Worm (Caenorhabditis elegans): ENCODE results near the gene Y57G7A.11.

ce11 chrII:1325604-1326003, 48.9 kb upstream of the Y57G7A.11 start:
- TF ChIP-seq elt-3 (tag; optimal IDR thresholded peaks at IDR 0.05) (no peak), mep-1 (tag; optimal IDR thresholded peaks at IDR 0.05) (no peak), lin-14 (GFP tag; optimal IDR thresholded peaks at IDR 0.05) (peak; percentile 48), nhr-11 (tag; optimal IDR thresholded peaks at IDR 0.05) (no peak), snpc-4 (tag; optimal IDR thresholded peaks at IDR 0.05) (no peak), pag-3 (tag; optimal IDR thresholded peaks at IDR 0.05; ENCODE audit: borderline replicate concordance, insufficient read depth) (no peak), fkh-10 (GFP tag; optimal IDR thresholded peaks at IDR 0.05) (no peak), unc-86 (tag; optimal IDR thresholded peaks at IDR 0.05) (no peak), nhr-76 (tag; optimal IDR thresholded peaks at IDR 0.05) (no peak), ces-1 (GFP tag; optimal IDR thresholded peaks at IDR 0.05) (no peak)

Measured in whole organism, L1 larva.